Worm (Caenorhabditis elegans) whole organism, midembryonic: ENCODE results near the gene egl-17.
A peak's percentile ranks its signal among the peaks of the same experiment; 100 is the strongest.

Source experiments
- T22C8.4 ChIP-seq: fragments of 200-800 bp; sonication (Bioruptor generic); IDR thresholded peaks from 2 replicates; pipeline ENCODE4 v1.3.6; 2022; ENCODE audit warnings: missing genetic modification characterization, missing compliant biosample characterization
- cog-1 ChIP-seq: sonication (generic microtip); optimal IDR thresholded peaks from 2 replicates; lab custom pipeline; 2016; ENCODE audit warnings: missing genetic modification characterization, missing compliant biosample characterization
- flt-1 ChIP-seq: fragments of 200-800 bp; sonication (Bioruptor generic); IDR thresholded peaks from 2 replicates; pipeline ENCODE4 v1.3.6; 2022; ENCODE audit warnings: missing genetic modification characterization, missing compliant biosample characterization
- klf-2 ChIP-seq: fragments of 200-800 bp; sonication (Bioruptor generic); conservative IDR thresholded peaks from 2 replicates; pipeline ENCODE4 v1.3.6; 2022; ENCODE audit warnings: missing genetic modification reagents, missing genetic modification characterization, missing compliant biosample characterization
- med-1 ChIP-seq: sonication (generic microtip); optimal IDR thresholded peaks from 2 replicates; lab custom pipeline; 2017; ENCODE audit warnings: missing genetic modification characterization, mild to moderate bottlenecking, missing compliant biosample characterization, antibody characterized with exemption, missing genetic modification reagents; ENCODE audit not compliant: insufficient read depth
- ref-1 ChIP-seq: fragments of 200-800 bp; sonication (Bioruptor generic); conservative IDR thresholded peaks from 2 replicates; pipeline ENCODE4 v1.3.6; 2022; ENCODE audit warnings: missing genetic modification reagents, missing genetic modification characterization, missing compliant biosample characterization
- tab-1 ChIP-seq: fragments of 200-800 bp; sonication (Bioruptor generic); IDR thresholded peaks from 2 replicates; pipeline ENCODE4 v1.3.6; 2022; ENCODE audit warnings: missing genetic modification characterization, missing compliant biosample characterization
- ztf-23 ChIP-seq: fragments of 200-800 bp; sonication (Bioruptor generic); IDR thresholded peaks from 2 replicates; pipeline ENCODE4 v1.3.6; 2022; ENCODE audit warnings: missing genetic modification reagents, missing genetic modification characterization, missing compliant biosample characterization
- ztf-29 ChIP-seq: fragments of 200-800 bp; sonication (Bioruptor generic); IDR thresholded peaks from 2 replicates; pipeline ENCODE4 v1.3.6; 2022; ENCODE audit warnings: missing genetic modification reagents, missing genetic modification characterization, missing compliant biosample characterization

The egl-17 gene

DNA sequence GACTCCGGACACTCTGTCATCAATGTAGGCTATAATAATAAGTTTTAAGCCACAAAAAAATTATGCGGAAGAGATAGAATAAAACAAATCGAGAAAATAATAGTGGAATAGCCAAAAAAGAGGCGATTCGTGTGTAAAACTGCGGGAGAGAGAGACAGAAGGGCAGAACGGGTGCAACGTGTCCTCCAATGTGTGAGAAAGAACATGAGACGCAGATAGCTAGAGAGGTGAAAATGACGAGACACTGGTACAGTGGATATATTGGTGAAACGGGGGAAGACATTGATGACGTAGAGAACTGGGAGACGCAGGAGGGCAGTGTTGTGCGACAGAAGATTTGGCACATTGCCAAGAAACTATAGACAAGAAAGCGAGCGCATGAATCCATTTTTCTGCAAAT is 46.2 kb downstream of the egl-17 start, which contains the start of gene F28C10.3:
Gene F28C10.3 (minus strand): TSS at position 101 of the 400 bp plus-strand sequence.
- TF ChIP-seq T22C8.4 (GFP tag; lab: Robert Waterston, UW) (no peak), klf-2 (GFP tag; lab: Robert Waterston, UW) (no peak), cog-1 (tag; lab: Kevin White, UChicago) (peak; percentile 68), ztf-23 (GFP tag; lab: Robert Waterston, UW) (0 out of 2 replicates have a peak, but pooled peaks have one; percentile 36)

DNA sequence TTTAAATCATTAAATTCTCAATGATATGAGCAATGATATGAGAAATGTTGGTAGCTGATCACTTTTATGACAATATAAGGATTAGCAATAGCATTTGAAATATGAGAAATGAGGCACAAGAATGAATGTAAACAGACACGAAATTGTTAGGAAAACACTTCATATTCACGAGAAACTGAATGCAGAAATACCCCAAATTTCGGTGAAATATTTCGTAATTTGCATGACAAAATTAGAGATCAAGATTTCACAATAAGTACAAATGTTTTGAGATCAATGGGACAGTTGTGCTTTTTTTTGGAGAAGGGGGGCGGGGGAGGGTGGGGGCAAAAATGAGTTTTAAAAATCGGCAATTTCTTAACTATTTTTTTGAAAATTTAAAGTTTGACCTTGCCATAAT is 46.9 kb downstream of the egl-17 start:
- no peak for TF ChIP-seq med-1 (GFP tag; lab: Kevin White, UChicago)
- no peak for TF ChIP-seq T22C8.4 (GFP tag; lab: Robert Waterston, UW)
- no peak for TF ChIP-seq ztf-29 (GFP tag; lab: Robert Waterston, UW)
- no peak for TF ChIP-seq ztf-23 (GFP tag; lab: Robert Waterston, UW)
- TF ChIP-seq cog-1 (tag; lab: Kevin White, UChicago): no peak
- no peak for TF ChIP-seq klf-2 (GFP tag; lab: Robert Waterston, UW)
- no peak for TF ChIP-seq flt-1
- no peak for TF ChIP-seq ref-1 (GFP tag; lab: Robert Waterston, UW)
- TF ChIP-seq tab-1 (GFP tag; lab: Robert Waterston, UW): no peak

DNA sequence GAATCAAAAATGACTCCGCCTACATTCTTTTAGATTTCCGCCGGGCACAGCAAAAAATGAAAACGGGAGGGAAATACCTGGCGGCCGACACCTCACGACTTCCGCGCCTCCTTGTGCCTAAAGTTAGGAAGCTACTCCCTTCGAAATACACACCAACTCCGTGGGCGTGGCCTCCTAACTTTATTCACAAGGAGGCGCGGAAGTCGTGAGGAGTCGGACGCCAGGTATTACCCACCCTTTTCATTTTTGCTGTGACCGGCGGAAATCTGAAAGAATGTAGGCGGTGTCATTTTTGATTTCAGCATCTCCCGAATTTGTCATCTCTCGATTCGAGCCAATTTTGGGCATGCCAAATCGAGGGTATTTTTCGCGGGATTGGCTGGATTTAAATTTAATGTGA is 48.6 kb downstream of the egl-17 start:
- no peak for TF ChIP-seq ztf-23 (GFP tag; lab: Robert Waterston, UW)
- TF ChIP-seq ref-1 (GFP tag; lab: Robert Waterston, UW): no peak
- TF ChIP-seq cog-1 (tag; lab: Kevin White, UChicago): no peak
- no peak for TF ChIP-seq T22C8.4 (GFP tag; lab: Robert Waterston, UW)
